Worm (Caenorhabditis elegans) whole organism, young adult: ENCODE data around the gene F40A3.7.

Source experiments
- B0019.2 ChIP-seq: fragments of 200-800 bp; sonication (Bioruptor generic); conservative IDR thresholded peaks from 2 replicates; pipeline ENCODE4 v1.3.6; 2022; ENCODE audit warnings: missing genetic modification reagents, missing genetic modification characterization, missing compliant biosample characterization
- B0336.3 ChIP-seq: fragments of 200-800 bp; sonication (Bioruptor generic); IDR thresholded peaks from 2 replicates; pipeline ENCODE4 v1.3.6; 2022; ENCODE audit warnings: missing genetic modification characterization, missing compliant biosample characterization
- F10E7.11 ChIP-seq: sonication (generic microtip); optimal IDR thresholded peaks from 2 replicates; lab custom pipeline; 2017; ENCODE audit warnings: mild to moderate bottlenecking, missing genetic modification characterization, moderate library complexity, missing compliant biosample characterization
- F33H1.4 ChIP-seq: fragments of 200-800 bp; sonication (Bioruptor generic); IDR thresholded peaks from 2 replicates; pipeline ENCODE4 v1.3.6; 2022; ENCODE audit warnings: missing genetic modification reagents, missing genetic modification characterization, missing compliant biosample characterization
- F39B2.1 ChIP-seq: fragments of 200-800 bp; sonication (Bioruptor generic); IDR thresholded peaks from 2 replicates; pipeline ENCODE4 v1.3.6; 2022; ENCODE audit warnings: missing genetic modification reagents, missing genetic modification characterization, missing compliant biosample characterization
- F55B11.4 ChIP-seq: sonication (generic microtip); optimal IDR thresholded peaks from 2 replicates; lab custom pipeline; 2016; ENCODE audit warnings: missing compliant biosample characterization, missing genetic modification characterization, borderline replicate concordance; ENCODE audit not compliant: insufficient read depth
- F57A8.1 ChIP-seq: fragments of 200-800 bp; sonication (Bioruptor generic); optimal IDR thresholded peaks from 2 replicates; lab custom pipeline; 2018; ENCODE audit warnings: mild to moderate bottlenecking, missing genetic modification characterization, moderate library complexity, missing compliant biosample characterization
- F57C9.4 ChIP-seq: sonication (generic microtip); optimal IDR thresholded peaks from 2 replicates; lab custom pipeline; 2017; ENCODE audit warnings: mild to moderate bottlenecking, missing genetic modification characterization, missing compliant biosample characterization
- K12H6.12 ChIP-seq: fragments of 200-800 bp; sonication (Bioruptor generic); optimal IDR thresholded peaks from 2 replicates; lab custom pipeline; 2018; ENCODE audit warnings: mild to moderate bottlenecking, missing genetic modification characterization, missing compliant biosample characterization
- T26A5.8 ChIP-seq: sonication (generic microtip); optimal IDR thresholded peaks from 2 replicates; lab custom pipeline; 2016; ENCODE audit warnings: missing genetic modification characterization, missing compliant biosample characterization
- ZK185.1 ChIP-seq: sonication (generic microtip); optimal IDR thresholded peaks from 2 replicates; lab custom pipeline; 2016; ENCODE audit warnings: mild to moderate bottlenecking, missing genetic modification characterization, missing compliant biosample characterization; ENCODE audit not compliant: poor library complexity, severe bottlenecking
- atf-7 ChIP-seq: sonication (generic microtip); optimal IDR thresholded peaks from 2 replicates; lab custom pipeline; 2017; ENCODE audit warnings: mild to moderate bottlenecking, missing genetic modification characterization, missing compliant biosample characterization
- attf-5 ChIP-seq: fragments of 200-800 bp; sonication (Bioruptor generic); optimal IDR thresholded peaks from 2 replicates; lab custom pipeline; 2018; ENCODE audit warnings: mild to moderate bottlenecking, missing genetic modification characterization, missing compliant biosample characterization
- bed-2 ChIP-seq: fragments of 200-800 bp; sonication (Bioruptor generic); IDR thresholded peaks from 2 replicates; pipeline ENCODE4 v1.3.6; 2022; ENCODE audit warnings: missing genetic modification reagents, missing genetic modification characterization, missing compliant biosample characterization
- cebp-2 ChIP-seq: fragments of 200-800 bp; sonication (Bioruptor generic); IDR thresholded peaks from 2 replicates; pipeline ENCODE4 v1.3.6; 2022; ENCODE audit warnings: missing genetic modification characterization, missing compliant biosample characterization
- ceh-100 ChIP-seq: fragments of 200-800 bp; sonication (Bioruptor generic); IDR thresholded peaks from 2 replicates; pipeline ENCODE4 v1.3.6; 2022; ENCODE audit warnings: missing genetic modification reagents, missing genetic modification characterization, missing compliant biosample characterization
- ceh-58 ChIP-seq: fragments of 200-800 bp; sonication (Bioruptor generic); IDR thresholded peaks from 2 replicates; pipeline ENCODE4 v1.3.6; 2022; ENCODE audit warnings: missing genetic modification characterization, missing compliant biosample characterization
- die-1 ChIP-seq: sonication (generic microtip); optimal IDR thresholded peaks from 2 replicates; lab custom pipeline; 2016; ENCODE audit warnings: missing genotype, mild to moderate bottlenecking, missing genetic modification characterization, missing compliant biosample characterization
- dox-1 ChIP-seq: fragments of 200-800 bp; sonication (Bioruptor generic); IDR thresholded peaks from 2 replicates; pipeline ENCODE4 v1.3.6; 2022; ENCODE audit warnings: missing genetic modification reagents, missing genetic modification characterization, missing compliant biosample characterization
- dpff-1 ChIP-seq: sonication (generic microtip); optimal IDR thresholded peaks from 2 replicates; lab custom pipeline; 2017; ENCODE audit warnings: mild to moderate bottlenecking, missing genetic modification characterization, missing compliant biosample characterization
- dpl-1 ChIP-seq: fragments of 150-350 bp; optimal IDR thresholded peaks from 2 replicates; lab custom pipeline; 2014; ENCODE audit warnings: missing biosample characterization, missing genetic modification reagents, missing genetic modification characterization
- ets-4 ChIP-seq: fragments of 200-800 bp; sonication (Bioruptor generic); optimal IDR thresholded peaks from 2 replicates; lab custom pipeline; 2018; ENCODE audit warnings: mild to moderate bottlenecking, missing genetic modification characterization, missing compliant biosample characterization
- fkh-3 ChIP-seq: sonication (generic microtip); optimal IDR thresholded peaks from 2 replicates; lab custom pipeline; 2016; ENCODE audit warnings: mild to moderate bottlenecking, missing genetic modification characterization, missing compliant biosample characterization
- him-1 ChIP-seq: sonication (generic microtip); optimal IDR thresholded peaks from 2 replicates; lab custom pipeline; 2016; ENCODE audit warnings: missing genotype, missing genetic modification reagents, missing genetic modification characterization, missing compliant biosample characterization
- hsf-1 ChIP-seq: fragments of 200-800 bp; sonication (Bioruptor generic); IDR thresholded peaks from 2 replicates; pipeline ENCODE4 v1.3.6; 2022; ENCODE audit warnings: missing genetic modification reagents, missing genetic modification characterization, missing compliant biosample characterization
- let-607 ChIP-seq, 2 experiments: fragments of 200-800 bp in 1 of 2; sonication (Bioruptor generic) in 1 of 2; sonication (generic microtip) in 1 of 2; optimal IDR thresholded peaks; 2 replicates each; lab custom pipeline; 2016 to 2018; ENCODE audit warnings: mild to moderate bottlenecking in 2 of 2, missing compliant biosample characterization in 2 of 2, missing genetic modification characterization in 2 of 2, moderate library complexity in 2 of 2, missing genotype in 1 of 2
- lin-40 ChIP-seq: sonication (generic microtip); optimal IDR thresholded peaks from 2 replicates; lab custom pipeline; 2016; ENCODE audit warnings: missing genetic modification characterization, mild to moderate bottlenecking, missing compliant biosample characterization, missing genotype, missing genetic modification reagents
- nfya-1 ChIP-seq: sonication (generic microtip); optimal IDR thresholded peaks from 2 replicates; lab custom pipeline; 2017; ENCODE audit warnings: antibody characterized with exemption, missing compliant biosample characterization, missing genetic modification characterization, borderline replicate concordance; ENCODE audit not compliant: insufficient read depth
- nfyb-1 ChIP-seq: fragments of 200-800 bp; sonication (Bioruptor generic); IDR thresholded peaks from 2 replicates; pipeline ENCODE4 v1.3.6; 2022; ENCODE audit warnings: missing genetic modification reagents, missing genetic modification characterization, missing compliant biosample characterization
- pbrm-1 ChIP-seq: fragments of 200-800 bp; sonication (Bioruptor generic); IDR thresholded peaks from 2 replicates; pipeline ENCODE4 v1.3.6; 2022; ENCODE audit warnings: missing genetic modification reagents, missing genetic modification characterization, missing compliant biosample characterization
- rcor-1 ChIP-seq: fragments of 200-800 bp; sonication (Bioruptor generic); IDR thresholded peaks from 2 replicates; pipeline ENCODE4 v1.3.6; 2022; ENCODE audit warnings: missing genetic modification reagents, missing genetic modification characterization, missing compliant biosample characterization
- rec-8 ChIP-seq, 2 experiments: sonication (generic microtip); optimal IDR thresholded peaks; 2 replicates each; lab custom pipeline; 2016; ENCODE audit warnings: mild to moderate bottlenecking in 2 of 2, missing genetic modification characterization in 2 of 2, missing genetic modification reagents in 2 of 2, missing genotype in 2 of 2, missing biosample characterization in 1 of 2, missing compliant biosample characterization in 1 of 2, moderate library complexity in 1 of 2
- sdz-38 ChIP-seq: sonication (generic microtip); optimal IDR thresholded peaks from 2 replicates; lab custom pipeline; 2016; ENCODE audit warnings: missing genotype, missing genetic modification characterization, missing compliant biosample characterization
- snpc-4 ChIP-seq, 5 experiments: fragments of 150-350 bp in 1 of 5; sonication (generic microtip) in 4 of 5; optimal IDR thresholded peaks; 2 replicates each; lab custom pipeline; 2014 to 2018; ENCODE audit warnings: missing genetic modification characterization in 5 of 5, missing biosample characterization in 3 of 5, antibody characterized with exemption in 2 of 5, mild to moderate bottlenecking in 2 of 5, missing compliant biosample characterization in 2 of 5, missing genotype in 2 of 5, moderate library complexity in 2 of 5, missing genetic modification reagents in 1 of 5
- somi-1 ChIP-seq: fragments of 200-800 bp; sonication (Bioruptor generic); optimal IDR thresholded peaks from 2 replicates; lab custom pipeline; 2018; ENCODE audit warnings: mild to moderate bottlenecking, missing genetic modification characterization, missing compliant biosample characterization
- sptf-2 ChIP-seq: fragments of 200-800 bp; sonication (Bioruptor generic); optimal IDR thresholded peaks from 2 replicates; lab custom pipeline; 2018; ENCODE audit warnings: mild to moderate bottlenecking, missing genetic modification characterization, missing compliant biosample characterization
- tlf-1 ChIP-seq: fragments of 200-800 bp; sonication (Bioruptor generic); optimal IDR thresholded peaks from 2 replicates; lab custom pipeline; 2018; ENCODE audit warnings: mild to moderate bottlenecking, missing genetic modification characterization, missing compliant biosample characterization
- unc-130 ChIP-seq: sonication (generic microtip); optimal IDR thresholded peaks from 2 replicates; lab custom pipeline; 2016; ENCODE audit warnings: missing genetic modification reagents, missing genetic modification characterization, missing compliant biosample characterization
- xnd-1 ChIP-seq: sonication (generic microtip); optimal IDR thresholded peaks from 2 replicates; lab custom pipeline; 2016; ENCODE audit warnings: missing genotype, missing genetic modification reagents, missing genetic modification characterization, missing compliant biosample characterization

Gene F40A3.7

ce11 chrV:7899761-7900160 lies at the start of gene F40A3.7:
Gene F40A3.7, minus strand, starts transcription at chrV:7899861.
- no peak for TF ChIP-seq cebp-2
- no peak for TF ChIP-seq T26A5.8 (tag; lab: Kevin White, UChicago)
- no peak for TF ChIP-seq bed-2 (GFP tag; lab: Robert Waterston, UW)
- TF ChIP-seq sdz-38 = no peak
- no peak for TF ChIP-seq dpff-1 (tag; lab: Kevin White, UChicago)
- TF ChIP-seq tlf-1 = no peak

ce11 chrV:7946229-7946628 lies 46.6 kb upstream of the F40A3.7 start:
- TF ChIP-seq rec-8 (tag; optimal IDR thresholded peaks at IDR 0.05; lab: Kevin White, UChicago) = no peak

- TF ChIP-seq nfyb-1 (GFP tag; lab: Robert Waterston, UW) (no peak), lin-40 (tag; lab: Kevin White, UChicago) (no peak), him-1 (tag; lab: Kevin White, UChicago) (no peak), dpl-1 (GFP tag; lab: Kevin White, UChicago) (no peak), B0336.3 (GFP tag; lab: Robert Waterston, UW) (no peak), sptf-2 (GFP tag; lab: Kevin White, UChicago) (no peak), unc-130 (GFP tag; lab: Kevin White, UChicago) (no peak), let-607 (tag; optimal IDR thresholded peaks at IDR 0.05; lab: Kevin White, UChicago) (no peak), F57C9.4 (tag; lab: Kevin White, UChicago) (no peak), xnd-1 (no peak), F10E7.11 (tag; lab: Kevin White, UChicago) (no peak), B0019.2 (no peak), dox-1 (GFP tag; lab: Robert Waterston, UW) (no peak), F39B2.1 (GFP tag; lab: Robert Waterston, UW) (no peak), ceh-58 (GFP tag; lab: Robert Waterston, UW) (no peak), ceh-100 (no peak), snpc-4 (GFP tag; optimal IDR thresholded peaks at IDR 0.05; lab: Kevin White, UChicago) (no peak), snpc-4 (tag; optimal IDR thresholded peaks at IDR 0.05; lab: Kevin White, UChicago) (no peak), somi-1 (GFP tag; lab: Kevin White, UChicago) (no peak)
Observed at ce11 chrV:7943568-7943967, 43.9 kb upstream of the F40A3.7 start, which contains the start of gene Y97E10B.1. Gene Y97E10B.1, plus strand, starts transcription at chrV:7943868.

ce11 chrV:7940299-7940698 lies 40.6 kb upstream of the F40A3.7 start, which contains the start of gene srt-53:
Gene srt-53, minus strand, starts transcription at chrV:7940399.
- TF ChIP-seq K12H6.12 (no peak), fkh-3 (tag; lab: Kevin White, UChicago) (no peak), F57A8.1 (GFP tag; lab: Kevin White, UChicago) (no peak), rcor-1 (GFP tag; lab: Robert Waterston, UW) (no peak), cebp-2 (no peak), attf-5 (no peak), F57C9.4 (tag; lab: Kevin White, UChicago) (no peak), nfya-1 (no peak), dox-1 (GFP tag; lab: Robert Waterston, UW) (no peak), atf-7 (tag; lab: Kevin White, UChicago) (no peak), F33H1.4 (GFP tag; lab: Robert Waterston, UW) (no peak), pbrm-1 (GFP tag; lab: Robert Waterston, UW) (no peak), F55B11.4 (no peak), ets-4 (GFP tag; lab: Kevin White, UChicago) (no peak), die-1 (tag; lab: Kevin White, UChicago) (no peak), xnd-1 (no peak), ZK185.1 (no peak), hsf-1 (GFP tag; lab: Robert Waterston, UW) (no peak)
